Worm (Caenorhabditis elegans) whole organism, L1 larva: Measurements from ENCODE around the gene K02B2.6.

Experiments used
- C04F5.9 ChIP-seq: sonication (generic microtip); optimal IDR thresholded peaks from 2 replicates; lab custom pipeline; 2016; ENCODE audit warnings: missing genetic modification characterization, missing compliant biosample characterization
- F16B12.6 ChIP-seq: fragments of 150-350 bp; optimal IDR thresholded peaks from 2 replicates; lab custom pipeline; 2014; ENCODE audit warnings: missing biosample characterization, missing genetic modification characterization
- Y116A8C.19 ChIP-seq: sonication (generic microtip); optimal IDR thresholded peaks from 2 replicates; lab custom pipeline; 2016; ENCODE audit warnings: missing compliant biosample characterization, missing genetic modification characterization, borderline replicate concordance
- ama-1 ChIP-seq: fragments of 150-350 bp; optimal IDR thresholded peaks from 2 replicates; lab custom pipeline; 2014
- blmp-1 ChIP-seq: fragments of 150-350 bp; optimal IDR thresholded peaks from 2 replicates; lab custom pipeline; 2014; ENCODE audit warnings: missing biosample characterization, missing genetic modification characterization
- ceh-8 ChIP-seq: fragments of 200-800 bp; sonication (Bioruptor generic); optimal IDR thresholded peaks from 2 replicates; lab custom pipeline; 2018; ENCODE audit warnings: mild to moderate bottlenecking, missing genetic modification characterization, moderate library complexity, missing compliant biosample characterization
- ceh-90 ChIP-seq: sonication (generic microtip); optimal IDR thresholded peaks from 2 replicates; lab custom pipeline; 2016; ENCODE audit warnings: missing genetic modification characterization, missing compliant biosample characterization
- dsc-1 ChIP-seq: sonication (generic microtip); optimal IDR thresholded peaks from 2 replicates; lab custom pipeline; 2016; ENCODE audit warnings: mild to moderate bottlenecking, missing genetic modification characterization, missing compliant biosample characterization
- efl-1 ChIP-seq, 4 experiments: fragments of 150-350 bp; optimal IDR thresholded peaks in 3 of 4; peaks in 1 of 4; 1 replicate in 1 of 4; 2 replicates in 3 of 4; lab custom pipeline; 2014; ENCODE audit warnings: missing biosample characterization in 2 of 4, missing genetic modification characterization in 2 of 4, missing genetic modification reagents in 2 of 4
- elt-3 ChIP-seq, 6 experiments: fragments of 150-350 bp in 1 of 6; sonication (generic microtip); optimal IDR thresholded peaks; 2 replicates each; lab custom pipeline; 2017 to 2018; ENCODE audit warnings: missing biosample characterization in 6 of 6, missing genetic modification characterization in 6 of 6, inconsistent platforms in 1 of 6
- hlh-17 ChIP-seq: fragments of 200-800 bp; sonication (Bioruptor generic); optimal IDR thresholded peaks from 2 replicates; lab custom pipeline; 2018; ENCODE audit warnings: missing genetic modification characterization, mild to moderate bottlenecking, missing compliant biosample characterization, moderate library complexity, borderline replicate concordance
- hlh-4 ChIP-seq: sonication (generic microtip); optimal IDR thresholded peaks from 2 replicates; lab custom pipeline; 2016; ENCODE audit warnings: mild to moderate bottlenecking, missing genetic modification characterization, missing compliant biosample characterization
- isw-1 ChIP-seq: fragments of 200-800 bp; sonication (Bioruptor generic); IDR thresholded peaks from 2 replicates; pipeline ENCODE4 v1.3.6; 2022; ENCODE audit warnings: missing genetic modification characterization, missing compliant biosample characterization
- lin-13 ChIP-seq: fragments of 150-350 bp; optimal IDR thresholded peaks from 2 replicates; lab custom pipeline; 2014; ENCODE audit warnings: missing biosample characterization, missing genetic modification reagents, missing genetic modification characterization
- lin-14 ChIP-seq: fragments of 200-800 bp; sonication (Bioruptor generic); optimal IDR thresholded peaks from 2 replicates; lab custom pipeline; 2018; ENCODE audit warnings: mild to moderate bottlenecking, missing genetic modification characterization, moderate library complexity, missing compliant biosample characterization
- lin-15B ChIP-seq: fragments of 150-350 bp; sonication (generic microtip); optimal IDR thresholded peaks from 3 replicates; lab custom pipeline; 2014; ENCODE audit warnings: missing biosample characterization, missing genetic modification characterization
- lin-39 ChIP-seq: fragments of 150-350 bp; optimal IDR thresholded peaks from 2 replicates; lab custom pipeline; 2014; ENCODE audit warnings: missing biosample characterization, missing genetic modification reagents, missing genetic modification characterization
- lir-3 ChIP-seq: sonication (generic microtip); optimal IDR thresholded peaks from 2 replicates; lab custom pipeline; 2016; ENCODE audit warnings: mild to moderate bottlenecking, missing genetic modification characterization, moderate library complexity, missing compliant biosample characterization; ENCODE audit not compliant: poor library complexity
- lsy-2 ChIP-seq, 2 experiments: fragments of 150-350 bp; optimal IDR thresholded peaks; 2 replicates each; lab custom pipeline; 2014; ENCODE audit warnings: missing biosample characterization in 2 of 2, missing genetic modification characterization in 2 of 2
- mab-9 ChIP-seq: fragments of 200-800 bp; sonication (Bioruptor generic); IDR thresholded peaks from 2 replicates; pipeline ENCODE4 v1.3.6; 2022; ENCODE audit warnings: missing genetic modification reagents, missing genetic modification characterization, missing compliant biosample characterization
- mdl-1 ChIP-seq, 2 experiments: fragments of 150-350 bp; optimal IDR thresholded peaks; 2 replicates each; lab custom pipeline; 2014 to 2017; ENCODE audit warnings: missing biosample characterization in 2 of 2, missing genetic modification characterization in 2 of 2, inconsistent platforms in 1 of 2
- mef-2 ChIP-seq: fragments of 150-350 bp; optimal IDR thresholded peaks from 2 replicates; lab custom pipeline; 2014; ENCODE audit warnings: missing biosample characterization, missing genetic modification characterization
- nhr-12 ChIP-seq: sonication (generic microtip); optimal IDR thresholded peaks from 2 replicates; lab custom pipeline; 2017; ENCODE audit warnings: missing biosample characterization, missing genetic modification characterization
- nhr-19 ChIP-seq: fragments of 200-800 bp; sonication (Bioruptor generic); conservative IDR thresholded peaks from 2 replicates; pipeline ENCODE4 v1.3.6; 2022; ENCODE audit warnings: missing genetic modification characterization, missing compliant biosample characterization
- nhr-237 ChIP-seq: fragments of 150-350 bp; optimal IDR thresholded peaks from 2 replicates; lab custom pipeline; 2014; ENCODE audit warnings: missing biosample characterization, missing genetic modification characterization
- nhr-71 ChIP-seq: sonication (generic microtip); optimal IDR thresholded peaks from 2 replicates; lab custom pipeline; 2016; ENCODE audit warnings: mild to moderate bottlenecking, missing genetic modification characterization, moderate library complexity, missing compliant biosample characterization
- nhr-85 ChIP-seq: sonication (generic microtip); peaks from one replicate; lab custom pipeline; 2016; ENCODE audit warnings: missing genetic modification characterization, inconsistent platforms, missing compliant biosample characterization
- pag-3 ChIP-seq: sonication (generic microtip); optimal IDR thresholded peaks from 2 replicates; lab custom pipeline; 2017; ENCODE audit warnings: missing genetic modification characterization, mild to moderate bottlenecking, missing compliant biosample characterization, antibody characterized with exemption, borderline replicate concordance; ENCODE audit not compliant: insufficient read depth
- pax-3 ChIP-seq: fragments of 200-800 bp; sonication (Bioruptor generic); optimal IDR thresholded peaks from 2 replicates; lab custom pipeline; 2018; ENCODE audit warnings: mild to moderate bottlenecking, missing genetic modification characterization, moderate library complexity, missing compliant biosample characterization
- rnt-1 ChIP-seq: sonication (generic microtip); optimal IDR thresholded peaks from 2 replicates; lab custom pipeline; 2016; ENCODE audit warnings: mild to moderate bottlenecking, missing genetic modification characterization, moderate library complexity, missing compliant biosample characterization
- snpc-4 ChIP-seq: fragments of 150-350 bp; optimal IDR thresholded peaks from 2 replicates; lab custom pipeline; 2014; ENCODE audit warnings: missing biosample characterization, missing genetic modification characterization
- sox-4 ChIP-seq: sonication (generic microtip); optimal IDR thresholded peaks from 2 replicates; lab custom pipeline; 2016; ENCODE audit warnings: missing genetic modification characterization, missing compliant biosample characterization
- sptf-1 ChIP-seq: fragments of 150-350 bp; optimal IDR thresholded peaks from 2 replicates; lab custom pipeline; 2014; ENCODE audit warnings: missing biosample characterization, missing genetic modification characterization
- unc-30 ChIP-seq: sonication (generic microtip); optimal IDR thresholded peaks from 2 replicates; lab custom pipeline; 2017; ENCODE audit warnings: missing biosample characterization, missing genetic modification characterization
- unc-86 ChIP-seq: sonication (generic microtip); optimal IDR thresholded peaks from 2 replicates; lab custom pipeline; 2016; ENCODE audit warnings: missing genetic modification characterization, missing compliant biosample characterization
- unc-98 ChIP-seq: fragments of 200-800 bp; sonication (Bioruptor generic); IDR thresholded peaks from 2 replicates; pipeline ENCODE4 v1.3.6; 2022; ENCODE audit warnings: missing genetic modification characterization, missing compliant biosample characterization
- vab-15 ChIP-seq: sonication (generic microtip); optimal IDR thresholded peaks from 2 replicates; lab custom pipeline; 2017; ENCODE audit warnings: missing genotype, mild to moderate bottlenecking, missing genetic modification characterization, missing compliant biosample characterization
- xbp-1 ChIP-seq: sonication (generic microtip); optimal IDR thresholded peaks from 2 replicates; lab custom pipeline; 2016; ENCODE audit warnings: missing genetic modification characterization, missing compliant biosample characterization
- zag-1 ChIP-seq: fragments of 150-350 bp; optimal IDR thresholded peaks from 2 replicates; lab custom pipeline; 2014; ENCODE audit warnings: missing biosample characterization, missing genetic modification characterization
- ztf-4 ChIP-seq: fragments of 150-350 bp; optimal IDR thresholded peaks from 2 replicates; lab custom pipeline; 2014; ENCODE audit warnings: missing biosample characterization, missing genetic modification characterization

K02B2.6 gene

ce11 chrIV:5952966-5953365, 9.1 kb downstream of the K02B2.6 start (continued):
- TF ChIP-seq unc-98 (no peak), lin-14 (GFP tag; lab: Kevin White, UChicago) (peak; percentile 94), ztf-4 (tag; lab: Kevin White, UChicago) (no peak), efl-1 (optimal IDR thresholded peaks at IDR 0.05; lab: Kevin White, UChicago) (peak; percentile 9 to 18), efl-1 (GFP tag; optimal IDR thresholded peaks at IDR 0.05 in 1 of 2; lab: Kevin White, UChicago) (no peak), vab-15 (tag; lab: Kevin White, UChicago) (no peak), ceh-8 (GFP tag; lab: Kevin White, UChicago) (no peak), sptf-1 (no peak), ama-1 (lab: Kevin White, UChicago) (no peak), lir-3 (tag; lab: Kevin White, UChicago) (no peak), lin-13 (no peak), blmp-1 (tag; lab: Kevin White, UChicago) (no peak), mab-9 (peak; percentile 71), lin-39 (tag; lab: Kevin White, UChicago) (no peak), C04F5.9 (no peak), Y116A8C.19 (tag; lab: Kevin White, UChicago) (no peak), zag-1 (tag; lab: Kevin White, UChicago) (peak; percentile 64), unc-86 (tag; lab: Kevin White, UChicago) (peak; percentile 37), ceh-90 (tag; lab: Kevin White, UChicago) (no peak), dsc-1 (tag; lab: Kevin White, UChicago) (no peak), isw-1 (no peak; the same call in 1 of the 2 replicates), hlh-17 (GFP tag; lab: Kevin White, UChicago) (no peak), lsy-2 (tag; optimal IDR thresholded peaks at IDR 0.05; lab: Kevin White, UChicago) (peak; percentile 18 to 66), nhr-85 (tag; lab: Kevin White, UChicago) (no peak), sox-4 (no peak), pax-3 (tag; lab: Kevin White, UChicago) (no peak), mef-2 (tag; lab: Kevin White, UChicago) (no peak), nhr-237 (tag; lab: Kevin White, UChicago) (no peak), lin-15B (tag; lab: Kevin White, UChicago) (no peak), nhr-19 (no peak), elt-3 (tag; optimal IDR thresholded peaks at IDR 0.05; lab: Kevin White, UChicago) (no peak), nhr-12 (tag; lab: Kevin White, UChicago) (no peak), unc-30 (tag; lab: Kevin White, UChicago) (no peak), nhr-71 (tag; lab: Kevin White, UChicago) (peak; percentile 52), hlh-4 (tag; lab: Kevin White, UChicago) (no peak), mdl-1 (tag; optimal IDR thresholded peaks at IDR 0.05; lab: Kevin White, UChicago) (no peak), pag-3 (no peak), xbp-1 (tag; lab: Kevin White, UChicago) (peak; percentile 5), rnt-1 (tag; lab: Kevin White, UChicago) (no peak)

- TF ChIP-seq F16B12.6 (tag; lab: Kevin White, UChicago), result no peak
- peak; percentile 15 for TF ChIP-seq snpc-4 (tag; lab: Kevin White, UChicago)
These were observed 12.1 kb downstream of the K02B2.6 start for ce11 chrIV:5949964-5950363.

ce11 chrIV:5948712-5949111, 13.4 kb downstream of the K02B2.6 start:
- peak; percentile 71 for TF ChIP-seq blmp-1 (tag; lab: Kevin White, UChicago)
- TF ChIP-seq lin-14 (GFP tag; lab: Kevin White, UChicago), result no peak
